Fruit fly (Drosophila melanogaster): ENCODE results near the gene bigmax.

DNA sequence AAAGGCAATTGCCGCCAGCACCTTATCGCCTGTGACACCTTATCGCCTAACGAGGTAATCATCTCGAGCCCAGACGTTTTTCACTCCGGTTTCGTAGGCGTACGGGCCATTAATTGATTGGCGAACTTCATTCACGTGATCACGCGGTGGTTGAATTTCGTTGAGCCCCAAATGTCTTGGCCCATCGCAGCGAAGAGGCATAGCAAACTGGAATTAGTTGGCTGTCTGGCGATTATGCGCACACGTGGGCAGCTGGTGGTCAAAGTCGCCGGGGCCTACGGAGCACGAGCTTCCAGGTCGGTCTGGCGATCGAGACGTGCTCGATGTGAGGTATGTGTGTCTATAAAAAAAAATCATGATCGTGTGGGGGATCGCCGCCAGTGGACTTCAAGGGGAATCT is 4.7 kb upstream of the bigmax start:
- TF ChIP-seq Ets98B (GFP tag; IDR thresholded peaks at IDR 0.05) = no peak
- no peak for TF ChIP-seq Pif1A (GFP tag; optimal IDR thresholded peaks at IDR 0.05)
- no peak for TF ChIP-seq gl (tag; optimal IDR thresholded peaks at IDR 0.05)
- no peak for TF ChIP-seq fd96Ca (GFP tag; IDR thresholded peaks at IDR 0.05)
- TF ChIP-seq Pif1B (GFP tag; optimal IDR thresholded peaks at IDR 0.05) = no peak
- TF ChIP-seq CG12605 (GFP tag; IDR thresholded peaks at IDR 0.05) = no peak
- TF ChIP-seq CG4496 (GFP tag; IDR thresholded peaks at IDR 0.05) = no peak
- no peak for TF ChIP-seq CG9948 (tag; optimal IDR thresholded peaks at IDR 0.05)
- no peak for TF ChIP-seq CG15710 (tag; optimal IDR thresholded peaks at IDR 0.05)
- TF ChIP-seq CG34367 (tag; optimal IDR thresholded peaks at IDR 0.05) = no peak
- no peak for TF ChIP-seq CG14655 (GFP tag; optimal IDR thresholded peaks at IDR 0.05)
- TF ChIP-seq CG10348 (GFP tag; IDR thresholded peaks at IDR 0.05) = no peak
